Fruit fly (Drosophila melanogaster): Measurements from ENCODE around the gene Vti1a.

Vti1a gene

DNA sequence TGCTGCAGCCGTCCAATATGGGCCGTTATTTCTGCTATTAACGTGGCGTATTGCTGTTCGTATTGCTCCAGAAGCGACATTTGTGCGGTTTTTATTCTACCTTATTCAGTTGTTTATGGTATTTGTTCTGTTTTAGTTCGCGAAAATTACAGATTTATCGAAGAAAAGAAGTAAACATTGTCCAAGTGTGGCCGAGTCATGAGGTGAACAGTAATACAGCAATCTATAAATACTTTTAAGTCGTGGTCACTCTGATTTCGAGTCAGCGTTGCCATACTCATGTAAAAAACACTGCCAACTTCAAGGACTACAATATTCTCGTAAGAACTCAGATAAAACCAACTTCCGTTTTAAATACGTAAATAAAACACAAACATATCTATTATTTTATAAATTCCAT lies at the start of gene Vti1a:
TSS of gene Vti1a (minus strand) at position 221 of the 400 bp plus-strand sequence.
- TF ChIP-seq dl (GFP tag; optimal IDR thresholded peaks at IDR 0.05; ENCODE audit: insufficient read depth in 1 of 2, partially characterized antibody in 2 of 2) (no peak), Rel (GFP tag; optimal IDR thresholded peaks at IDR 0.05) (no peak), Rel (tag; optimal IDR thresholded peaks at IDR 0.05) (peak; percentile 31)

DNA sequence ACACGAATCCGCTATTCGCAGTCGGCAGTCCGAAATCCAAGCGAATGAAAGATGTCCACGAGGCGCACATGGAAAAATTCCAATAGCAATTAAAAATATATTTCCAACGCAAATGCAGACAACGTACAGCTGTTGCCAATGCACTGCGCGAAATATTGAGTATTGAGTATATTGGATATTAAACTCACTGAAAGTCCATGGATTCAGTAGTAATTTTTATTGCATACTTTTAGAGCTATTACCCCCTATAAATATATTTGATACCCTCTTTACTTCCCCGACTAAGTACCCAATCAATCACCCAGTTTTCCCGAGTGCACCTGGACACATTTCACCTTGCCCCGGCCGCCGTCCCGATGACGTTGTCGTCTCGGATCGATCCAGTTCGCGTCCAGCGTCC lies 49.0 kb upstream of the Vti1a start:
- TF ChIP-seq foxo (GFP tag; optimal IDR thresholded peaks at IDR 0.05), result peak in 1 of 2 experiments; percentile 5
- no peak for TF ChIP-seq CG32264 (GFP tag; optimal IDR thresholded peaks at IDR 0.05)

DNA sequence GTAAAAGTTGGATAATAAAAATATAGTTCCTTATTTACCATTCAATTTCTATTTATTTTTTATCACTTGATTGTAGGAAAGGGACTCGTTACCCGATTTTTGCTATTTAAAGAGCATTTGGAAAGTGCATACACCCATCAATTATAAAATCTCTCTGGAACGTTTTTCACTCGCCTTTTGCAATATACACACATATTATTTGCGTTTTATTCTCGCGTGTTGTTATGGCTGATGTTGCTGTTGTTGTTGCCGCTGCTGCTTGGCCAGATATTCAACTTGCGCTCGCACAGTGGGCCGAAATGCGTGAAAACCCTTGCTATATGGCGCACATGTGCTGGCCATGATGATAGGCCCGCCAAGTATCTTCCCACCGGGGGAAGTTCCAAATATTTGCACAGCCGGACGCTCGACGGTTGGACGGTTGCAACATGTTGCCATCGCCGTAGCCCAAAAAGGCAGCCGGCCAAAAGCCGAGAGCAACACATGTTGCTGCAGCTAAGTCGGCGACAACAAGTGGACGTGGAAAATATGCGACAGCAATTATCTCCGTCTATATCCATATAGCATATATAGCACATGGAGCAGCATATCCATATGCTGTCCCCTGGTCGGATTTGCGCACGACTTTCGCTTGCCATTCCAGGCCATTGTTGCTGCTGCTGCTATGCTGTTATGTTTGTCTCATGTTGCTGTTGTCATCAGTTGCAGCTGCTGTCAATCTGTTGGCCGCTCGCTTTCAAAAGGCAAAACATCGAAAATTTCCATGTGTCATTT lies 46.8 kb upstream of the Vti1a start:
- TF ChIP-seq woc (GFP tag; optimal IDR thresholded peaks at IDR 0.05) (peak; percentile 80), CG9705 (GFP tag; optimal IDR thresholded peaks at IDR 0.05) (no peak), Hr83 (GFP tag; optimal IDR thresholded peaks at IDR 0.05; ENCODE audit: poor library complexity, severe bottlenecking) (no peak), GATAd (GFP tag; optimal IDR thresholded peaks at IDR 0.05) (no peak), rgr (GFP tag; optimal IDR thresholded peaks at IDR 0.05) (no peak), psq (GFP tag; optimal IDR thresholded peaks at IDR 0.05) (no peak), Sp1 (GFP tag; optimal IDR thresholded peaks at IDR 0.05) (peak; percentile 4), Rel (GFP tag; optimal IDR thresholded peaks at IDR 0.05) (no peak), Rel (tag; optimal IDR thresholded peaks at IDR 0.05) (peak; percentile 5), lola (GFP tag; optimal IDR thresholded peaks at IDR 0.05) (no peak), brk (GFP tag; optimal IDR thresholded peaks at IDR 0.05) (peak; percentile 60), Myc (optimal IDR thresholded peaks at IDR 0.05) (peak; percentile 5), ey (GFP tag; optimal IDR thresholded peaks at IDR 0.05) (peak; percentile 2), pan (optimal IDR thresholded peaks at IDR 0.05) (no peak), Dif (GFP tag; optimal IDR thresholded peaks at IDR 0.05; ENCODE audit: partially characterized antibody) (peak; percentile 48), dl (GFP tag; optimal IDR thresholded peaks at IDR 0.05; ENCODE audit: insufficient read depth in 1 of 2, partially characterized antibody in 2 of 2) (peak in 1 of 2 experiments; percentile 2), foxo (GFP tag; optimal IDR thresholded peaks at IDR 0.05) (peak in 1 of 2 experiments; percentile 34), dmrt93B (GFP tag; optimal IDR thresholded peaks at IDR 0.05) (no peak), Jra (GFP tag; optimal IDR thresholded peaks at IDR 0.05) (no peak), sv (GFP tag; optimal IDR thresholded peaks at IDR 0.05) (no peak), CG32264 (GFP tag; optimal IDR thresholded peaks at IDR 0.05) (no peak), dsf (GFP tag; optimal IDR thresholded peaks at IDR 0.05; ENCODE audit: borderline replicate concordance) (no peak), N (GFP tag; optimal IDR thresholded peaks at IDR 0.05) (no peak), HLH106 (tag; optimal IDR thresholded peaks at IDR 0.05) (no peak), usp (GFP tag; optimal IDR thresholded peaks at IDR 0.05) (no peak), tai (GFP tag; optimal IDR thresholded peaks at IDR 0.05) (no peak), h (GFP tag; optimal IDR thresholded peaks at IDR 0.05) (peak; percentile 27), Vsx2 (GFP tag; optimal IDR thresholded peaks at IDR 0.05; ENCODE audit: partially characterized antibody) (no peak), Hr78 (GFP tag; optimal IDR thresholded peaks at IDR 0.05) (no peak), sage (GFP tag; optimal IDR thresholded peaks at IDR 0.05) (no peak), Dfd (GFP tag; optimal IDR thresholded peaks at IDR 0.05) (no peak), Abd-B (GFP tag; optimal IDR thresholded peaks at IDR 0.05) (no peak), Hnf4 (GFP tag; optimal IDR thresholded peaks at IDR 0.05) (no peak), OdsH (GFP tag; optimal IDR thresholded peaks at IDR 0.05) (no peak), Mio (GFP tag; optimal IDR thresholded peaks at IDR 0.05) (no peak), CrebA (GFP tag; optimal IDR thresholded peaks at IDR 0.05; ENCODE audit: borderline replicate concordance) (no peak), fru (GFP tag; optimal IDR thresholded peaks at IDR 0.05) (peak; percentile 35), jim (GFP tag; optimal IDR thresholded peaks at IDR 0.05) (no peak), br (GFP tag; optimal IDR thresholded peaks at IDR 0.05) (peak; percentile 22)
